Worm (Caenorhabditis elegans): ENCODE results near the gene T13H5.8.
A peak's percentile ranks its signal among the peaks of the same experiment; 100 is the strongest.

DNA sequence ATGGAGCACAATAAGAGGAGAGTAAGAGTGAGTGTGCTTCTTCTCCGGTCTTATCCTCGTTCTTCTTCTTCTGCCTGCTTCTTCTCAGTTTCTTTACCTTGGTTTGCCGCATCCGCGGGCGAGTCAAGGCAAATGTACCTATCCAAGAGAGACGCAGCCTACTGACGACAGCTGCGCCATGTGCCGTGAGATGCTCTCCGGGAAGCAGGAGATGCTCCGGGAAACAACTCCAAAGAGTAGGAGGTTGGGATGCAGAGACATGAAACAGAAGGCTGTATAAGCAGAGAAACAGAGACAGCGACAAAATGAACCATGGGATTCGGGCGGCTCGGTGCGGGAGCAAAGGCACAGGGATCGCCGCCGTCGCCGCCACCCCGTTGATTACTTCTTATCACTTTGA lies 19.3 kb upstream of the T13H5.8 start:
- no peak for TF ChIP-seq ceh-82 (tag; optimal IDR thresholded peaks at IDR 0.05)
- TF ChIP-seq sdz-12 (GFP tag; optimal IDR thresholded peaks at IDR 0.05) = no peak
- TF ChIP-seq lin-15B (tag; optimal IDR thresholded peaks at IDR 0.05) = no peak
- TF ChIP-seq lin-39 (tag; optimal IDR thresholded peaks at IDR 0.05) = no peak
- 0 out of 2 replicates have a peak, but pooled peaks have one; percentile 32 for TF ChIP-seq hmg-1.1 (GFP tag; IDR thresholded peaks at IDR 0.05)
- no peak for TF ChIP-seq tra-1 (GFP tag; IDR thresholded peaks at IDR 0.05)
- TF ChIP-seq aly-2 (tag; optimal IDR thresholded peaks at IDR 0.05) = no peak
- no peak for TF ChIP-seq ZK546.5 (tag; optimal IDR thresholded peaks at IDR 0.05)
- no peak for TF ChIP-seq mdl-1 (tag; optimal IDR thresholded peaks at IDR 0.05)
- TF ChIP-seq ama-1 (optimal IDR thresholded peaks at IDR 0.05) = no peak
